Fruit fly (Drosophila melanogaster) whole organism, wandering third instar larva: ENCODE measurements around the gene CG13075.

Experiments
- CG32264 ChIP-seq: fragments of 200-800 bp; sonication (Bioruptor generic); optimal IDR thresholded peaks from 2 replicates; lab custom pipeline; 2016; ENCODE audit warnings: missing biosample characterization, missing genetic modification characterization
- CG9705 ChIP-seq: fragments of 200-800 bp; sonication (Bioruptor generic); optimal IDR thresholded peaks from 2 replicates; lab custom pipeline; 2018; ENCODE audit warnings: missing biosample characterization, mild to moderate bottlenecking, missing genetic modification characterization
- Dfd ChIP-seq: fragments of >200 bp; optimal IDR thresholded peaks from 2 replicates; lab custom pipeline; 2017; ENCODE audit warnings: missing biosample characterization, missing genetic modification characterization
- Dif ChIP-seq: fragments of 200-275, 200-300 bp; sonication (Bioruptor generic); optimal IDR thresholded peaks from 2 replicates; lab custom pipeline; 2018; ENCODE audit warnings: missing biosample characterization, missing genetic modification characterization; ENCODE audit not compliant: partially characterized antibody
- GATAd ChIP-seq: sonication (Bioruptor generic); optimal IDR thresholded peaks from 2 replicates; lab custom pipeline; 2016; ENCODE audit warnings: missing biosample characterization, missing genetic modification characterization
- HLH106 ChIP-seq: fragments of 200-800 bp; optimal IDR thresholded peaks from 3 replicates; lab custom pipeline; 2019; ENCODE audit warnings: missing biosample characterization, mild to moderate bottlenecking, missing genetic modification characterization, moderate library complexity
- Hr78 ChIP-seq: fragments of >200 bp; optimal IDR thresholded peaks from 2 replicates; lab custom pipeline; 2017; ENCODE audit warnings: missing biosample characterization, missing genetic modification characterization
- Hr83 ChIP-seq: fragments of 200-300 bp; sonication (Bioruptor generic); optimal IDR thresholded peaks from 2 replicates; lab custom pipeline; 2016; ENCODE audit warnings: missing biosample characterization, mild to moderate bottlenecking, missing genetic modification characterization, moderate library complexity; ENCODE audit not compliant: poor library complexity, severe bottlenecking
- Jra ChIP-seq: sonication (Bioruptor generic); optimal IDR thresholded peaks from 2 replicates; lab custom pipeline; 2016; ENCODE audit warnings: missing biosample characterization, missing genetic modification characterization
- Mio ChIP-seq: sonication (Bioruptor generic); optimal IDR thresholded peaks from 2 replicates; lab custom pipeline; 2016; ENCODE audit warnings: missing biosample characterization, missing genetic modification characterization
- Myc ChIP-seq: fragments of >200 bp; optimal IDR thresholded peaks from 2 replicates; lab custom pipeline; 2017
- N ChIP-seq: fragments of >200 bp; optimal IDR thresholded peaks from 2 replicates; lab custom pipeline; 2018; ENCODE audit warnings: missing biosample characterization, missing external identifiers, missing genetic modification characterization
- OdsH ChIP-seq: fragments of 200-800 bp; sonication (Bioruptor generic); optimal IDR thresholded peaks from 2 replicates; lab custom pipeline; 2016; ENCODE audit warnings: missing biosample characterization, mild to moderate bottlenecking, missing genetic modification characterization
- Rel ChIP-seq, 2 experiments: fragments of 200-800 bp; sonication (Bioruptor generic) in 1 of 2; optimal IDR thresholded peaks; 2 replicates in 1 of 2; 3 replicates in 1 of 2; lab custom pipeline; 2016 to 2019; ENCODE audit warnings: mild to moderate bottlenecking in 2 of 2, missing biosample characterization in 2 of 2, missing genetic modification characterization in 2 of 2, moderate library complexity in 1 of 2
- Sp1 ChIP-seq: fragments of 200-800 bp; sonication (Bioruptor generic); optimal IDR thresholded peaks from 3 replicates; lab custom pipeline; 2019; ENCODE audit warnings: missing biosample characterization, mild to moderate bottlenecking, missing genetic modification characterization, moderate library complexity
- Vsx2 ChIP-seq: fragments of 200-300, 225-300 bp; sonication (Bioruptor generic); optimal IDR thresholded peaks from 2 replicates; lab custom pipeline; 2018; ENCODE audit warnings: missing biosample characterization, missing genetic modification characterization; ENCODE audit not compliant: partially characterized antibody
- br ChIP-seq: fragments of 200-800 bp; sonication (Bioruptor generic); optimal IDR thresholded peaks from 2 replicates; lab custom pipeline; 2016; ENCODE audit warnings: missing biosample characterization, missing genetic modification characterization
- brk ChIP-seq: fragments of 200-800 bp; sonication (Bioruptor generic); optimal IDR thresholded peaks from 2 replicates; lab custom pipeline; 2016; ENCODE audit warnings: missing biosample characterization, mild to moderate bottlenecking, missing genetic modification characterization
- dl ChIP-seq, 2 experiments: fragments of 175-275, 200-275 bp in 1 of 2; fragments of 200-275 bp in 1 of 2; sonication (Bioruptor generic); optimal IDR thresholded peaks; lab custom pipeline; 2018; ENCODE audit warnings: mild to moderate bottlenecking in 2 of 2, missing biosample characterization in 2 of 2, missing genetic modification characterization in 2 of 2, moderate library complexity in 2 of 2; ENCODE audit not compliant: partially characterized antibody in 2 of 2, insufficient read depth in 1 of 2
- dmrt93B ChIP-seq: fragments of 200-800 bp; sonication (Bioruptor generic); optimal IDR thresholded peaks from 2 replicates; lab custom pipeline; 2018; ENCODE audit warnings: missing biosample characterization, mild to moderate bottlenecking, missing genetic modification characterization
- ey ChIP-seq: fragments of 200-800 bp; sonication (Bioruptor generic); optimal IDR thresholded peaks from 2 replicates; lab custom pipeline; 2016; ENCODE audit warnings: missing biosample characterization, missing genetic modification characterization
- foxo ChIP-seq, 2 experiments: fragments of 200-800 bp; sonication (Bioruptor generic); optimal IDR thresholded peaks; 2 replicates in 1 of 2; 3 replicates in 1 of 2; lab custom pipeline; 2016 to 2017; ENCODE audit warnings: missing biosample characterization in 2 of 2, missing genetic modification characterization in 2 of 2
- fru ChIP-seq: fragments of 200-800 bp; sonication (Bioruptor generic); optimal IDR thresholded peaks from 3 replicates; lab custom pipeline; 2016; ENCODE audit warnings: missing biosample characterization, mild to moderate bottlenecking, missing genetic modification characterization
- lola ChIP-seq: fragments of >200 bp; optimal IDR thresholded peaks from 2 replicates; lab custom pipeline; 2017; ENCODE audit warnings: missing biosample characterization, missing genetic modification characterization
- pan ChIP-seq: fragments of >200 bp; optimal IDR thresholded peaks from 2 replicates; lab custom pipeline; 2017
- psq ChIP-seq: fragments of 200-800 bp; sonication (Bioruptor generic); optimal IDR thresholded peaks from 3 replicates; lab custom pipeline; 2017; ENCODE audit warnings: missing biosample characterization, mild to moderate bottlenecking, missing genetic modification characterization, moderate library complexity
- rgr ChIP-seq: fragments of 200-800 bp; sonication (Bioruptor generic); optimal IDR thresholded peaks from 3 replicates; lab custom pipeline; 2016; ENCODE audit warnings: missing biosample characterization, mild to moderate bottlenecking, missing genetic modification characterization
- sage ChIP-seq: fragments of 200-800 bp; sonication (Bioruptor generic); optimal IDR thresholded peaks from 2 replicates; lab custom pipeline; 2016; ENCODE audit warnings: missing biosample characterization, mild to moderate bottlenecking, missing genetic modification characterization
- sv ChIP-seq: fragments of 200-800 bp; sonication (Bioruptor generic); optimal IDR thresholded peaks from 3 replicates; lab custom pipeline; 2016; ENCODE audit warnings: missing biosample characterization, missing genetic modification characterization
- tai ChIP-seq: sonication (Bioruptor generic); optimal IDR thresholded peaks from 2 replicates; lab custom pipeline; 2016; ENCODE audit warnings: missing biosample characterization, missing genetic modification characterization
- usp ChIP-seq: fragments of >200 bp; optimal IDR thresholded peaks from 2 replicates; lab custom pipeline; 2017; ENCODE audit warnings: missing biosample characterization, missing genetic modification characterization
- woc ChIP-seq: sonication (Bioruptor generic); optimal IDR thresholded peaks from 2 replicates; lab custom pipeline; 2016; ENCODE audit warnings: missing biosample characterization, mild to moderate bottlenecking, missing genetic modification characterization

CG13075 gene

dm6 chr3L:16100059-16100458 lies 16.3 kb downstream of the CG13075 start, which contains the start of gene IleRS-m:
Gene IleRS-m, plus strand, starts transcription at chr3L:16100280.
- TF ChIP-seq Myc (lab: Kevin White, UChicago) (peak; percentile 51), GATAd (GFP tag; lab: Kevin White, UChicago) (no peak)

dm6 chr3L:16105528-16105927 lies 21.7 kb downstream of the CG13075 start, which contains the start of the genes IntS9 and CG43295:
Gene IntS9, minus strand, starts transcription at chr3L:16105627.
Gene CG43295, plus strand, starts transcription at chr3L:16105852.
- TF ChIP-seq psq (GFP tag; lab: Kevin White, UChicago) (peak; percentile 74), sv (GFP tag; lab: Kevin White, UChicago) (peak; percentile 88), tai (GFP tag; lab: Kevin White, UChicago) (no peak), Dfd (GFP tag; lab: Kevin White, UChicago) (no peak), br (GFP tag; lab: Kevin White, UChicago) (peak; percentile 91), dmrt93B (GFP tag; lab: Kevin White, UChicago) (no peak), sage (GFP tag; lab: Kevin White, UChicago) (no peak), GATAd (GFP tag; lab: Kevin White, UChicago) (peak; percentile 84), CG9705 (GFP tag; lab: Kevin White, UChicago) (no peak), usp (GFP tag; lab: Kevin White, UChicago) (no peak), foxo (GFP tag; optimal IDR thresholded peaks at IDR 0.05; lab: Kevin White, UChicago) (peak; percentile 66 to 94), Myc (lab: Kevin White, UChicago) (peak; percentile 57), dl (GFP tag; optimal IDR thresholded peaks at IDR 0.05; lab: Kevin White, UChicago; ENCODE audit: insufficient read depth in 1 of 2, partially characterized antibody in 2 of 2) (no peak), Mio (GFP tag; lab: Kevin White, UChicago) (peak; percentile 32), N (no peak), ey (GFP tag; lab: Kevin White, UChicago) (peak; percentile 92), fru (GFP tag; lab: Kevin White, UChicago) (no peak), Hr78 (GFP tag; lab: Kevin White, UChicago) (no peak), Rel (GFP tag; optimal IDR thresholded peaks at IDR 0.05; lab: Kevin White, UChicago) (no peak), Rel (tag; optimal IDR thresholded peaks at IDR 0.05; lab: Kevin White, UChicago) (no peak), woc (no peak), Sp1 (no peak), Dif (GFP tag; lab: Kevin White, UChicago) (no peak), Hr83 (GFP tag; lab: Kevin White, UChicago) (peak; percentile 70), Vsx2 (GFP tag; lab: Kevin White, UChicago) (no peak), brk (no peak), Jra (GFP tag; lab: Kevin White, UChicago) (no peak), HLH106 (peak; percentile 79), CG32264 (peak; percentile 40), OdsH (GFP tag; lab: Kevin White, UChicago) (peak; percentile 89)

dm6 chr3L:16112069-16112820 lies 28.5 kb downstream of the CG13075 start, which contains the start of gene Zn72D:
Gene Zn72D, minus strand, starts transcription at chr3L:16112626.
- TF ChIP-seq lola (GFP tag; lab: Kevin White, UChicago) (no peak), rgr (GFP tag; lab: Kevin White, UChicago) (peak; percentile 6)

- TF ChIP-seq Rel (GFP tag; optimal IDR thresholded peaks at IDR 0.05; lab: Kevin White, UChicago) (no peak), Rel (tag; optimal IDR thresholded peaks at IDR 0.05; lab: Kevin White, UChicago) (no peak), pan (lab: Kevin White, UChicago) (no peak), Hr83 (GFP tag; lab: Kevin White, UChicago) (no peak), dl (GFP tag; optimal IDR thresholded peaks at IDR 0.05; lab: Kevin White, UChicago; ENCODE audit: insufficient read depth in 1 of 2, partially characterized antibody in 2 of 2) (no peak), dmrt93B (GFP tag; lab: Kevin White, UChicago) (no peak), lola (GFP tag; lab: Kevin White, UChicago) (no peak), tai (GFP tag; lab: Kevin White, UChicago) (no peak), HLH106 (no peak), foxo (GFP tag; optimal IDR thresholded peaks at IDR 0.05; lab: Kevin White, UChicago) (no peak), ey (GFP tag; lab: Kevin White, UChicago) (no peak), brk (no peak), woc (no peak), psq (GFP tag; lab: Kevin White, UChicago) (no peak), rgr (GFP tag; lab: Kevin White, UChicago) (no peak), fru (GFP tag; lab: Kevin White, UChicago) (no peak), CG32264 (no peak), Vsx2 (GFP tag; lab: Kevin White, UChicago) (no peak)
- TF ChIP-seq, all 38 proteins: peak for 0
These were observed 29.3 kb downstream of the CG13075 start, which contains the start of gene Taf4 for dm6 chr3L:16113003-16113606. Gene Taf4, plus strand, starts transcription at chr3L:16113212.
